Worm (Caenorhabditis elegans) whole organism, L1 larva: Measurements from ENCODE around the gene pmp-3.

Experiments
- egl-27 ChIP-seq, 2 experiments: fragments of 150-350 bp in 1 of 2; sonication (generic microtip); optimal IDR thresholded peaks; 3 replicates each; lab custom pipeline; 2017 to 2018; ENCODE audit warnings: missing biosample characterization in 2 of 2, missing genetic modification characterization in 2 of 2, missing genetic modification reagents in 2 of 2
- elt-3 ChIP-seq, 6 experiments: fragments of 150-350 bp in 1 of 6; sonication (generic microtip); optimal IDR thresholded peaks; 2 replicates each; lab custom pipeline; 2017 to 2018; ENCODE audit warnings: missing biosample characterization in 6 of 6, missing genetic modification characterization in 6 of 6, inconsistent platforms in 1 of 6
- ets-5 ChIP-seq: fragments of 200-800 bp; sonication (Bioruptor generic); IDR thresholded peaks from 2 replicates; pipeline ENCODE4 v1.3.6; 2022; ENCODE audit warnings: missing genetic modification characterization, missing compliant biosample characterization
- lin-13 ChIP-seq: fragments of 150-350 bp; optimal IDR thresholded peaks from 2 replicates; lab custom pipeline; 2014; ENCODE audit warnings: missing biosample characterization, missing genetic modification reagents, missing genetic modification characterization
- nhr-12 ChIP-seq: sonication (generic microtip); optimal IDR thresholded peaks from 2 replicates; lab custom pipeline; 2017; ENCODE audit warnings: missing biosample characterization, missing genetic modification characterization
- nhr-47 ChIP-seq: sonication (generic microtip); optimal IDR thresholded peaks from 2 replicates; lab custom pipeline; 2016; ENCODE audit warnings: mild to moderate bottlenecking, missing genetic modification characterization, moderate library complexity, missing compliant biosample characterization
- pax-3 ChIP-seq: fragments of 200-800 bp; sonication (Bioruptor generic); optimal IDR thresholded peaks from 2 replicates; lab custom pipeline; 2018; ENCODE audit warnings: mild to moderate bottlenecking, missing genetic modification characterization, moderate library complexity, missing compliant biosample characterization
- tbx-2 ChIP-seq: sonication (generic microtip); optimal IDR thresholded peaks from 2 replicates; lab custom pipeline; 2016; ENCODE audit warnings: missing genetic modification characterization, missing compliant biosample characterization
- unc-86 ChIP-seq: sonication (generic microtip); optimal IDR thresholded peaks from 2 replicates; lab custom pipeline; 2016; ENCODE audit warnings: missing genetic modification characterization, missing compliant biosample characterization
- vab-15 ChIP-seq: sonication (generic microtip); optimal IDR thresholded peaks from 2 replicates; lab custom pipeline; 2017; ENCODE audit warnings: missing genotype, mild to moderate bottlenecking, missing genetic modification characterization, missing compliant biosample characterization
- ztf-11 ChIP-seq, 2 experiments: sonication (generic microtip); optimal IDR thresholded peaks; 2 replicates each; lab custom pipeline; 2016 to 2017; ENCODE audit warnings: missing genetic modification characterization in 2 of 2, missing biosample characterization in 1 of 2, missing compliant biosample characterization in 1 of 2

DNA sequence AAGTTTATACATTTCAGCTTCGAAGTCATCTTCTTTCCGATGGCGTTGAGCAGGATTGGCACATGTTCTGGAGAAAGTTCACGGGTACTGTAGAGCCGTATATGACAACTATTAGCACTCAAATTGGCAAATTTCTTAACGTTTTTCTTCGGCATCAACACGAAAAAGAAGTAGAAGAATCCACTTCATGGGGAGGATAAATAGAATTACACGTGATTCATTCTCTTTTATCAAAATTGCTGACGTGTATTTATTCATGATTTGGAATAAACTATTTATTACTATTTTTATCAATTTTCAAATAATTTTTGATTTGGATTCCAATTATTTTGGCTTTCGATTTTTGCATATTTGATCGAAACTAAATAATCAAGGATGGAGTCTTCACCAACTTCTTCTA is 19.2 kb downstream of the pmp-3 start, which contains the start of gene C47E8.1:
- no peak for TF ChIP-seq elt-3 (tag; optimal IDR thresholded peaks at IDR 0.05; lab: Kevin White, UChicago)
- no peak for TF ChIP-seq ets-5 (GFP tag; lab: Robert Waterston, UW)
- TF ChIP-seq unc-86 = no peak
- no peak for TF ChIP-seq nhr-47 (tag; lab: Kevin White, UChicago)
- TF ChIP-seq lin-13 (GFP tag; lab: Kevin White, UChicago) = no peak
- TF ChIP-seq nhr-12 (tag; lab: Kevin White, UChicago) = no peak
- TF ChIP-seq tbx-2 = no peak
- TF ChIP-seq ztf-11 (tag; optimal IDR thresholded peaks at IDR 0.05; lab: Kevin White, UChicago) = no peak
- no peak for TF ChIP-seq pax-3 (tag; lab: Kevin White, UChicago)
- no peak for TF ChIP-seq egl-27 (tag; optimal IDR thresholded peaks at IDR 0.05; lab: Kevin White, UChicago)
- TF ChIP-seq vab-15 (tag; lab: Kevin White, UChicago) = no peak
